Worm (Caenorhabditis elegans): ENCODE measurements around the gene atf-7.

atf-7 gene

ce11 chrIII:4494541-4495010, 4.3 kb downstream of the atf-7 start (continued):
- TF ChIP-seq nhr-20 (tag; optimal IDR thresholded peaks at IDR 0.05) (peak; percentile 76), nhr-28 (tag; optimal IDR thresholded peaks at IDR 0.05) (no peak), dpl-1 (GFP tag; optimal IDR thresholded peaks at IDR 0.05) (peak; percentile 23 to 49 (median 32)), nhr-19 (GFP tag; conservative IDR thresholded peaks at IDR 0.05) (peak; percentile 60), isw-1 (GFP tag; IDR thresholded peaks at IDR 0.05) (no peak), ets-5 (GFP tag; IDR thresholded peaks at IDR 0.05) (no peak)

- TF ChIP-seq efl-1 (optimal IDR thresholded peaks at IDR 0.05) (no peak), efl-1 (GFP tag; optimal IDR thresholded peaks at IDR 0.05 in 1 of 2) (peak in 1 of 2 experiments; percentile 3), ets-5 (GFP tag; IDR thresholded peaks at IDR 0.05) (0 out of 2 replicates have a peak, but pooled peaks have one; percentile 51), fkh-4 (tag; optimal IDR thresholded peaks at IDR 0.05; ENCODE audit: borderline replicate concordance) (no peak), lin-15B (tag; optimal IDR thresholded peaks at IDR 0.05) (no peak), hlh-4 (tag; optimal IDR thresholded peaks at IDR 0.05) (no peak), nhr-11 (tag; optimal IDR thresholded peaks at IDR 0.05) (no peak), Y116A8C.19 (tag; optimal IDR thresholded peaks at IDR 0.05; ENCODE audit: borderline replicate concordance) (no peak), unc-30 (tag; optimal IDR thresholded peaks at IDR 0.05) (no peak), nhr-237 (tag; optimal IDR thresholded peaks at IDR 0.05) (no peak), nhr-47 (tag; optimal IDR thresholded peaks at IDR 0.05) (no peak), elt-2 (tag; optimal IDR thresholded peaks at IDR 0.05) (peak; percentile 61), F16B12.6 (tag; optimal IDR thresholded peaks at IDR 0.05) (no peak), unc-86 (tag; optimal IDR thresholded peaks at IDR 0.05) (no peak), lin-14 (GFP tag; optimal IDR thresholded peaks at IDR 0.05) (no peak), mef-2 (tag; optimal IDR thresholded peaks at IDR 0.05) (no peak)
Observed at ce11 chrIII:4493008-4493777, 5.7 kb downstream of the atf-7 start.

ce11 chrIII:4491164-4492144, 7.4 kb downstream of the atf-7 start:
- TF ChIP-seq mef-2 (tag; optimal IDR thresholded peaks at IDR 0.05) (no peak), ztf-11 (tag; optimal IDR thresholded peaks at IDR 0.05) (no peak), mab-9 (GFP tag; IDR thresholded peaks at IDR 0.05) (no peak), efl-1 (optimal IDR thresholded peaks at IDR 0.05) (peak; percentile 2 to 61), efl-1 (GFP tag; optimal IDR thresholded peaks at IDR 0.05 in 1 of 2) (peak; percentile 56 to 93), snpc-4 (tag; optimal IDR thresholded peaks at IDR 0.05) (no peak), unc-62 (GFP tag; optimal IDR thresholded peaks at IDR 0.05) (no peak), pax-3 (tag; optimal IDR thresholded peaks at IDR 0.05) (peak; percentile 21), unc-98 (GFP tag; IDR thresholded peaks at IDR 0.05) (no peak), elt-2 (tag; optimal IDR thresholded peaks at IDR 0.05) (peak; percentile 16), nhr-47 (tag; optimal IDR thresholded peaks at IDR 0.05) (no peak), nhr-77 (tag; optimal IDR thresholded peaks at IDR 0.05) (no peak), lin-35 (GFP tag; optimal IDR thresholded peaks at IDR 0.05) (peak; percentile 8 to 37), rnt-1 (tag; optimal IDR thresholded peaks at IDR 0.05) (no peak), tbx-2 (tag; optimal IDR thresholded peaks at IDR 0.05) (no peak), lir-3 (tag; optimal IDR thresholded peaks at IDR 0.05; ENCODE audit: poor library complexity) (no peak), dpl-1 (GFP tag; optimal IDR thresholded peaks at IDR 0.05) (peak; percentile 6 to 68 (median 47)), vab-15 (tag; optimal IDR thresholded peaks at IDR 0.05) (no peak), dsc-1 (tag; optimal IDR thresholded peaks at IDR 0.05) (peak; percentile 16), lin-13 (GFP tag; optimal IDR thresholded peaks at IDR 0.05) (no peak), xbp-1 (tag; optimal IDR thresholded peaks at IDR 0.05) (no peak), hpl-2 (GFP tag; optimal IDR thresholded peaks at IDR 0.05) (no peak), jun-1 (tag; optimal IDR thresholded peaks at IDR 0.05) (no peak), nhr-85 (tag) (peak; percentile 65), mep-1 (tag; optimal IDR thresholded peaks at IDR 0.05) (no peak), nhr-71 (tag; optimal IDR thresholded peaks at IDR 0.05) (peak; percentile 41), ceh-8 (GFP tag; optimal IDR thresholded peaks at IDR 0.05) (no peak), Y116A8C.19 (tag; optimal IDR thresholded peaks at IDR 0.05; ENCODE audit: borderline replicate concordance) (no peak), ama-1 (optimal IDR thresholded peaks at IDR 0.05) (peak; percentile 40), fos-1 (tag; optimal IDR thresholded peaks at IDR 0.05) (no peak), grh-1 (GFP tag; IDR thresholded peaks at IDR 0.05) (no peak)

Measured in whole organism, L1 larva.